Fruit fly (Drosophila melanogaster) whole organism, embryonic: Measurements from ENCODE around the gene Chd64.

Source experiments
- Bgb ChIP-seq: fragments of 200-800 bp; sonication (Bioruptor generic); IDR thresholded peaks from 2 replicates; pipeline ENCODE4 v1.3.6; 2022; ENCODE audit warnings: missing biosample characterization, missing genetic modification characterization; ENCODE audit not compliant: partially characterized antibody
- Bteb2 ChIP-seq: fragments of 200-800 bp; sonication (Bioruptor generic); optimal IDR thresholded peaks from 2 replicates; lab custom pipeline; 2016; ENCODE audit warnings: missing biosample characterization, missing genetic modification characterization
- CG11723 ChIP-seq: fragments of 200-800 bp; sonication (Bioruptor generic); optimal IDR thresholded peaks from 2 replicates; lab custom pipeline; 2017; ENCODE audit warnings: missing biosample characterization, mild to moderate bottlenecking, missing genetic modification characterization
- CG12391 ChIP-seq: fragments of 200-800 bp; sonication (Bioruptor generic); optimal IDR thresholded peaks from 3 replicates; lab custom pipeline; 2018; ENCODE audit warnings: missing biosample characterization, mild to moderate bottlenecking, missing genetic modification characterization, moderate library complexity
- CG12769 ChIP-seq: fragments of 200-800 bp; sonication (Bioruptor generic); optimal IDR thresholded peaks from 2 replicates; lab custom pipeline; 2019; ENCODE audit warnings: missing biosample characterization, mild to moderate bottlenecking, missing genetic modification characterization, moderate library complexity
- CG13775 ChIP-seq: fragments of 200-800 bp; sonication (Bioruptor generic); optimal IDR thresholded peaks from 3 replicates; lab custom pipeline; 2017; ENCODE audit warnings: missing biosample characterization, mild to moderate bottlenecking, missing genetic modification characterization
- CG13894 ChIP-seq: fragments of 200-800 bp; sonication (Bioruptor generic); optimal IDR thresholded peaks from 3 replicates; lab custom pipeline; 2018; ENCODE audit warnings: missing biosample characterization, mild to moderate bottlenecking, missing genetic modification characterization, moderate library complexity
- CG15011 ChIP-seq: fragments of 200-800 bp; sonication (Bioruptor generic); optimal IDR thresholded peaks from 3 replicates; lab custom pipeline; 2018; ENCODE audit warnings: missing biosample characterization, mild to moderate bottlenecking, missing genetic modification characterization
- CG15073 ChIP-seq: fragments of 200-800 bp; sonication (Bioruptor generic); optimal IDR thresholded peaks from 2 replicates; lab custom pipeline; 2016; ENCODE audit warnings: missing biosample characterization, missing genetic modification characterization
- CG1603 ChIP-seq: fragments of 200-800 bp; sonication (Bioruptor generic); optimal IDR thresholded peaks from 2 replicates; lab custom pipeline; 2019; ENCODE audit warnings: missing biosample characterization, mild to moderate bottlenecking, missing genetic modification characterization, moderate library complexity
- CG17186 ChIP-seq: fragments of 200-800 bp; sonication (Bioruptor generic); optimal IDR thresholded peaks from 3 replicates; lab custom pipeline; 2017; ENCODE audit warnings: missing biosample characterization, missing genetic modification reagents, missing genetic modification characterization
- CG17385 ChIP-seq: fragments of 200-800 bp; sonication (Bioruptor generic); optimal IDR thresholded peaks from 3 replicates; lab custom pipeline; 2018; ENCODE audit warnings: missing biosample characterization, mild to moderate bottlenecking, missing genetic modification characterization
- CG1792 ChIP-seq: fragments of 200-800 bp; sonication (Bioruptor generic); optimal IDR thresholded peaks from 2 replicates; lab custom pipeline; 2016; ENCODE audit warnings: missing biosample characterization, missing genetic modification characterization
- CG18619 ChIP-seq: fragments of 200-800 bp; sonication (Bioruptor generic); optimal IDR thresholded peaks from 3 replicates; lab custom pipeline; 2017; ENCODE audit warnings: missing biosample characterization, mild to moderate bottlenecking, missing genetic modification characterization
- CG2875 ChIP-seq: fragments of 200-800 bp; sonication (Bioruptor generic); optimal IDR thresholded peaks from 2 replicates; lab custom pipeline; 2017; ENCODE audit warnings: missing biosample characterization, mild to moderate bottlenecking, missing genetic modification characterization, missing genetic modification reagents
- CG32767 ChIP-seq: fragments of 200-800 bp; sonication (Bioruptor generic); IDR thresholded peaks from 2 replicates; pipeline ENCODE4 v1.3.6; 2022; ENCODE audit warnings: missing biosample characterization, missing genetic modification characterization
- CG4404 ChIP-seq: fragments of 200-800 bp; sonication (Bioruptor generic); IDR thresholded peaks from 2 replicates; pipeline ENCODE4 v1.3.6; 2022; ENCODE audit warnings: missing biosample characterization, missing genetic modification characterization
- CG4854 ChIP-seq: fragments of 200-800 bp; sonication (Bioruptor generic); optimal IDR thresholded peaks from 2 replicates; lab custom pipeline; 2016; ENCODE audit warnings: missing biosample characterization, missing genetic modification characterization, inconsistent platforms
- CG5245 ChIP-seq: fragments of 200-800 bp; sonication (Bioruptor generic); optimal IDR thresholded peaks from 3 replicates; lab custom pipeline; 2016; ENCODE audit warnings: missing biosample characterization, missing genetic modification characterization
- CG5953 ChIP-seq: fragments of 200-800 bp; sonication (Bioruptor generic); IDR thresholded peaks from 2 replicates; pipeline ENCODE4 v1.3.6; 2022; ENCODE audit warnings: missing biosample characterization, missing genetic modification characterization
- CG6791 ChIP-seq: fragments of 200-800 bp; sonication (Bioruptor generic); IDR thresholded peaks from 3 replicates; pipeline ENCODE4 v1.3.6; 2022; ENCODE audit warnings: missing biosample characterization, missing genetic modification characterization; ENCODE audit not compliant: partially characterized antibody
- CG7839 ChIP-seq: fragments of 200-800 bp; sonication (Bioruptor generic); optimal IDR thresholded peaks from 3 replicates; lab custom pipeline; 2018; ENCODE audit warnings: missing biosample characterization, mild to moderate bottlenecking, missing genetic modification characterization, moderate library complexity
- CG8924 ChIP-seq: fragments of 200-800 bp; optimal IDR thresholded peaks from 3 replicates; lab custom pipeline; 2019; ENCODE audit warnings: missing biosample characterization, mild to moderate bottlenecking, missing genetic modification characterization, moderate library complexity
- Camta ChIP-seq: fragments of 200-800 bp; sonication (Bioruptor generic); optimal IDR thresholded peaks from 2 replicates; lab custom pipeline; 2016; ENCODE audit warnings: missing biosample characterization, missing genetic modification characterization
- Dek ChIP-seq: fragments of 200-800 bp; sonication (Bioruptor generic); optimal IDR thresholded peaks from 3 replicates; lab custom pipeline; 2019; ENCODE audit warnings: missing biosample characterization, mild to moderate bottlenecking, missing genetic modification characterization, moderate library complexity
- Dp ChIP-seq: fragments of 200-800 bp; sonication (Bioruptor generic); optimal IDR thresholded peaks from 2 replicates; lab custom pipeline; 2018; ENCODE audit warnings: missing biosample characterization, mild to moderate bottlenecking, missing genetic modification characterization, moderate library complexity
- Eip74EF ChIP-seq, 2 experiments: fragments of 200-800 bp in 1 of 2; fragments of >200 bp in 1 of 2; sonication (Bioruptor generic) in 1 of 2; optimal IDR thresholded peaks; 2 replicates each; lab custom pipeline; 2017 to 2019; ENCODE audit warnings: missing biosample characterization in 2 of 2, missing genetic modification characterization in 2 of 2, mild to moderate bottlenecking in 1 of 2, moderate library complexity in 1 of 2
- Hey ChIP-seq: fragments of 200-800 bp; sonication (Bioruptor generic); optimal IDR thresholded peaks from 3 replicates; lab custom pipeline; 2018; ENCODE audit warnings: missing biosample characterization, mild to moderate bottlenecking, missing genetic modification characterization
- HmgD ChIP-seq: fragments of 200-800 bp; sonication (Bioruptor generic); optimal IDR thresholded peaks from 3 replicates; lab custom pipeline; 2016; ENCODE audit warnings: missing biosample characterization, missing genetic modification characterization
- Jarid2 ChIP-seq: fragments of 200-800 bp; sonication (Bioruptor generic); optimal IDR thresholded peaks from 3 replicates; lab custom pipeline; 2017; ENCODE audit warnings: mild to moderate bottlenecking, missing biosample characterization, missing genetic modification reagents, missing genetic modification characterization
- Lim3 ChIP-seq: fragments of 200-800 bp; sonication (Bioruptor generic); IDR thresholded peaks from 2 replicates; pipeline ENCODE4 v1.3.6; 2022; ENCODE audit warnings: missing biosample characterization, missing genetic modification characterization
- Poxn ChIP-seq: fragments of 200-800 bp; sonication (Bioruptor generic); IDR thresholded peaks from 2 replicates; pipeline ENCODE4 v1.3.6; 2022; ENCODE audit warnings: missing biosample characterization, missing genetic modification characterization
- Trl ChIP-seq, 3 experiments: fragments of >200 bp in 2 of 3; fragments of 200-800 bp in 1 of 3; sonication (Bioruptor generic) in 1 of 3; optimal IDR thresholded peaks; 2 replicates in 1 of 3; 3 replicates in 2 of 3; lab custom pipeline; 2016 to 2017; ENCODE audit warnings: missing biosample characterization in 1 of 3, missing genetic modification characterization in 1 of 3
- Xbp1 ChIP-seq: fragments of 200-800 bp; sonication (Bioruptor generic); optimal IDR thresholded peaks from 3 replicates; lab custom pipeline; 2016; ENCODE audit warnings: missing biosample characterization, mild to moderate bottlenecking, missing genetic modification characterization
- Xrp1 ChIP-seq: fragments of 200-800 bp; sonication (Bioruptor generic); IDR thresholded peaks from 2 replicates; pipeline ENCODE4 v1.3.6; 2022; ENCODE audit warnings: missing biosample characterization, missing genetic modification characterization
- abd-A ChIP-seq: fragments of 200-800 bp; sonication (Bioruptor generic); optimal IDR thresholded peaks from 3 replicates; lab custom pipeline; 2019; ENCODE audit warnings: missing biosample characterization, mild to moderate bottlenecking, missing genetic modification characterization, moderate library complexity
- al ChIP-seq: fragments of 200-800 bp; sonication (Bioruptor generic); IDR thresholded peaks from 2 replicates; pipeline ENCODE4 v1.3.6; 2022; ENCODE audit warnings: missing biosample characterization, missing genetic modification characterization
- chn ChIP-seq: fragments of 200-800 bp; sonication (Bioruptor generic); optimal IDR thresholded peaks from 2 replicates; lab custom pipeline; 2016; ENCODE audit warnings: missing biosample characterization, missing genetic modification characterization
- cwo ChIP-seq: fragments of 200-800 bp; sonication (Bioruptor generic); optimal IDR thresholded peaks from 3 replicates; lab custom pipeline; 2017; ENCODE audit warnings: missing biosample characterization, missing genetic modification characterization, mild to moderate bottlenecking, moderate library complexity, missing genetic modification reagents
- en ChIP-seq: fragments of 200-800 bp; sonication (Bioruptor generic); optimal IDR thresholded peaks from 2 replicates; lab custom pipeline; 2016; ENCODE audit warnings: missing biosample characterization, missing genetic modification characterization
- fd3F ChIP-seq: fragments of 200-800 bp; sonication (Bioruptor generic); optimal IDR thresholded peaks from 2 replicates; lab custom pipeline; 2018; ENCODE audit warnings: missing biosample characterization, mild to moderate bottlenecking, missing genetic modification characterization, moderate library complexity
- otp ChIP-seq: fragments of 200-800 bp; sonication (Bioruptor generic); IDR thresholded peaks from 3 replicates; pipeline ENCODE4, ENCODE4 v1.3.6; 2022; ENCODE audit warnings: missing biosample characterization, missing genetic modification characterization
- pzg ChIP-seq: fragments of 200-800 bp; sonication (Bioruptor generic); optimal IDR thresholded peaks from 3 replicates; lab custom pipeline; 2018; ENCODE audit warnings: missing biosample characterization, mild to moderate bottlenecking, missing genetic modification characterization, moderate library complexity
- scrt ChIP-seq: fragments of 200-800 bp; sonication (Bioruptor generic); optimal IDR thresholded peaks from 2 replicates; lab custom pipeline; 2018; ENCODE audit warnings: missing biosample characterization, mild to moderate bottlenecking, missing genetic modification characterization, moderate library complexity
- sd ChIP-seq: fragments of 200-800 bp; sonication (Bioruptor generic); optimal IDR thresholded peaks from 3 replicates; lab custom pipeline; 2018; ENCODE audit warnings: missing biosample characterization, mild to moderate bottlenecking, missing genetic modification characterization, moderate library complexity
- ttk ChIP-seq: fragments of 200-800 bp; sonication (Bioruptor generic); IDR thresholded peaks from 2 replicates; pipeline ENCODE4 v2.1.2; 2022; ENCODE audit warnings: missing biosample characterization, missing genetic modification characterization
- twi ChIP-seq: fragments of 200-800 bp; optimal IDR thresholded peaks from 2 replicates; lab custom pipeline; 2019; ENCODE audit warnings: missing biosample characterization, mild to moderate bottlenecking, missing genetic modification characterization, moderate library complexity
- usp ChIP-seq: fragments of >200 bp; optimal IDR thresholded peaks from 2 replicates; lab custom pipeline; 2017; ENCODE audit warnings: missing biosample characterization, missing genetic modification characterization

The Chd64 gene

DNA sequence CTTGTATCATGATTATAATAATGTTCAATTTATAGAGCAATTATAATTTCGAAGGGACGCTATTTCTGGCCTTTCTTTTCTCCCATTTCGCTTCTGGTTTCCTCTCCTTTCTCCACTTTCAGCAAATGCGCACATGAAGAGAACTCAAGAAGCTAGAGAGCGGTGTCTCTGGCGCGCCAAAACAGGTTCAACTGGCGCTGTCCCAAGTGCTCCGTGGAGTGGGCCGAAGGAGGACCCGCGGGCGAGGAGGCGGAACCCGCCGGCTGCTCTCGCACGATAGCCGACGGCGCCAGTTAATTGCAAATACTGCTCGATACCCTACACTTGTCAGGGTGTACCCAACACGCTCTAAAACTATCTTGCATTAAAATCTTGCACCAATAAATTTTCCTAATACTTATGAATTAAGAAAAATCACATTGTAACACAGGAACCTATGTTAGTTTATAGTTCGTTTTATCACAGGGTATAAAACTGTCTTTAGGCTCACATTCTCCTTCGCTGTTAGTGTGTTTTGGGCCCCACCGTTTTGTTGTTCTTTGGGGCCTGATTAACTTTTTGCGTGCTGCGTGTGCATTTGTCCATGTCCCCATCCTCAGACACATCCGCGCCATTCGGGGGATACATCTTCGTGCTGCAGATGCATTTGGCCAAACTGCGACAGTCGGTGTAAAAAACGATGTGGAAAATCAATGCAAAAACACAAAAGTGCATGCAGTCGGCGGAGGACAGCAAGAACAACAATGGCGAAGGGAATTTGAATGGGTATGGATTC is 51.8 kb downstream of the Chd64 start (continued):
- TF ChIP-seq CG12391 (peak; percentile 77), Dp (GFP tag; lab: Kevin White, UChicago) (no peak), fd3F (GFP tag; lab: Kevin White, UChicago) (peak; percentile 90), Bteb2 (GFP tag; lab: Kevin White, UChicago) (peak; percentile 76), Dek (peak; percentile 84), Xbp1 (GFP tag; lab: Kevin White, UChicago) (peak; percentile 92), sd (tag; lab: Kevin White, UChicago) (peak; percentile 65), Camta (peak; percentile 66), CG17186 (no peak), twi (tag; lab: Kevin White, UChicago) (peak; percentile 33), CG15011 (GFP tag; lab: Kevin White, UChicago) (peak; percentile 73), CG13775 (peak; percentile 70), en (GFP tag; lab: Kevin White, UChicago) (peak; percentile 85), Bgb (GFP tag; lab: Robert Waterston, UW) (no peak), CG18619 (GFP tag; lab: Kevin White, UChicago) (peak; percentile 80), Lim3 (GFP tag; lab: Robert Waterston, UW) (peak; percentile 75), CG32767 (GFP tag; lab: Robert Waterston, UW) (peak; percentile 90), otp (GFP tag; lab: Robert Waterston, UW) (peak; percentile 93), CG4854 (GFP tag; lab: Kevin White, UChicago) (peak; percentile 56), scrt (GFP tag; lab: Kevin White, UChicago) (peak; percentile 77), CG2875 (GFP tag; lab: Kevin White, UChicago) (peak; percentile 54), ttk (GFP tag; lab: Robert Waterston, UW) (peak; percentile 91), Xrp1 (GFP tag; lab: Robert Waterston, UW) (peak; percentile 90), CG7839 (tag; lab: Kevin White, UChicago) (peak; percentile 87), CG15073 (GFP tag; lab: Kevin White, UChicago) (peak; percentile 37), chn (peak; percentile 90), Poxn (GFP tag; lab: Robert Waterston, UW) (peak; percentile 84), Jarid2 (GFP tag; lab: Kevin White, UChicago) (peak; percentile 47), CG6791 (GFP tag; lab: Robert Waterston, UW) (no peak), CG11723 (GFP tag; lab: Kevin White, UChicago) (peak; percentile 49), pzg (GFP tag; lab: Kevin White, UChicago) (peak; percentile 5), CG5953 (GFP tag; lab: Robert Waterston, UW) (peak; percentile 94), usp (no peak), HmgD (GFP tag; lab: Kevin White, UChicago) (peak; percentile 81), CG8924 (peak; percentile 81), CG17385 (peak; percentile 82), CG13894 (tag; lab: Kevin White, UChicago) (no peak), CG1792 (GFP tag; lab: Kevin White, UChicago) (peak; percentile 86), Hey (tag; lab: Kevin White, UChicago) (peak; percentile 6), al (GFP tag; lab: Robert Waterston, UW) (peak; percentile 91), CG1603 (tag; lab: Kevin White, UChicago) (peak; percentile 93), Eip74EF (GFP tag; optimal IDR thresholded peaks at IDR 0.05; lab: Kevin White, UChicago) (no peak), Trl (optimal IDR thresholded peaks at IDR 0.05; lab: Kevin White, UChicago) (peak in 1 of 2 experiments; percentile 9), Trl (GFP tag; optimal IDR thresholded peaks at IDR 0.05; lab: Kevin White, UChicago) (peak; percentile 71), CG4404 (GFP tag; lab: Robert Waterston, UW) (peak; percentile 75), CG5245 (GFP tag; lab: Kevin White, UChicago) (peak; percentile 71), abd-A (no peak), cwo (peak; percentile 79), CG12769 (tag; lab: Kevin White, UChicago) (peak; percentile 97)
